Fruit fly (Drosophila melanogaster) whole organism, prepupa: ENCODE results near the gene corto.

Source experiments
- CG11762 ChIP-seq: fragments of 200-800 bp; sonication (Bioruptor generic); optimal IDR thresholded peaks from 3 replicates; lab custom pipeline; 2016; ENCODE audit warnings: missing biosample characterization, missing genetic modification characterization; ENCODE audit not compliant: insufficient read depth
- CG15336 ChIP-seq: fragments of 200-800 bp; sonication (Bioruptor generic); IDR thresholded peaks from 2 replicates; pipeline ENCODE4 v1.3.6; 2022; ENCODE audit warnings: missing biosample characterization, missing genetic modification characterization
- CG16779 ChIP-seq: fragments of 200-800 bp; sonication (Bioruptor generic); optimal IDR thresholded peaks from 3 replicates; lab custom pipeline; 2017; ENCODE audit warnings: missing biosample characterization, mild to moderate bottlenecking, missing genetic modification characterization
- CG34406 ChIP-seq: fragments of 200-800 bp; sonication (Bioruptor generic); optimal IDR thresholded peaks from 3 replicates; lab custom pipeline; 2016; ENCODE audit warnings: missing biosample characterization, missing genetic modification characterization
- CG6854 ChIP-seq: fragments of 200-800 bp; sonication (Bioruptor generic); optimal IDR thresholded peaks from 2 replicates; lab custom pipeline; 2017; ENCODE audit warnings: missing biosample characterization, mild to moderate bottlenecking, missing genetic modification characterization
- CG8319 ChIP-seq: fragments of 200-800 bp; sonication (Bioruptor generic); optimal IDR thresholded peaks from 3 replicates; lab custom pipeline; 2016; ENCODE audit warnings: missing biosample characterization, missing genetic modification characterization
- Eip78C ChIP-seq: fragments of 200-800 bp; sonication (Bioruptor generic); peaks from one replicate; lab custom pipeline; 2016; ENCODE audit warnings: missing biosample characterization, missing genetic modification characterization
- Gug ChIP-seq: fragments of 200-800 bp; sonication (Bioruptor generic); IDR thresholded peaks from 2 replicates; pipeline ENCODE4 v1.3.6; 2022; ENCODE audit warnings: missing biosample characterization, missing genetic modification characterization
- Hr4 ChIP-seq: fragments of 200-800 bp; sonication (Bioruptor generic); optimal IDR thresholded peaks from 3 replicates; lab custom pipeline; 2016; ENCODE audit warnings: missing biosample characterization, missing genetic modification characterization
- Lpt ChIP-seq: fragments of 200-800 bp; sonication (Bioruptor generic); optimal IDR thresholded peaks from 3 replicates; lab custom pipeline; 2016; ENCODE audit warnings: missing biosample characterization, missing genetic modification characterization
- Sox102F ChIP-seq: fragments of 200-800 bp; sonication (Bioruptor generic); optimal IDR thresholded peaks from 2 replicates; lab custom pipeline; 2016; ENCODE audit warnings: missing biosample characterization, mild to moderate bottlenecking, missing genetic modification characterization

DNA sequence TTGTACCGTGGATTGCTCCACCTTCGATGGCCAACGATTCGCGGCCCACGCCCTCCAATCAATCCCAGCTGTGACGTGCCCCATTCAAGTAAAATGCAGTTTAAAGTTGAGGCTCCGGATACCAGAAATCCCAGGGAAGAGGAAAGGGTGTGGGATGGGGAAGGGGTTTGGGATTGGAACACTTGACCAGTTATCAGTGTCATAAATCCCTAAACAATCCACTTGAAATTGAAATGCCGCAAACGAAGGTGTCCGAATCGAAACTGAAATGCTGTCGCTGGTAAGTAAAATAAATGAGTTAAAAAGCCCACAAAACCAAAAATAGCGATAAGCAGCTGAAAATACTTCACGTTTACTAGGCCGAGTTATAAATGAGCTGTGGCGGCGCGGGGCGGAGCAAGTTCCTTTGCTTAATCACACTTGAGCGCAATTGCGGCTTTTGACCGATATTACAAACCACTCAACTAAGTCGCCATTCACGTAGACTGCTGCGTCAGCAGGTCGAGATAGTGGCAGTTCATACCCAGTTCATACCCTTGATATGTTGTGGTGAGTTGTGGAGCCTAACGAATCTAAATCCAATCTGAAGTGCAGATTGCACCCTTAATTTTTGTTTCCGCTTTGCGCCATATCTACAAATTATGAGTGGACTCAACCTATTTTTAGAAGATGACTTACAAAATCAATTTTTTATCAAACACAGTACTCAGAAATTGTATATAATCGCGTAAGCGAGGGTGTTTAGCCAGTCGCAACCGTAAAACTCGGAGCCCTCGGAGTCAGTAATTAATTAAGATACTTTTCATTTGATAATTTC is 22.1 kb downstream of the corto start:
- TF ChIP-seq CG6854 (GFP tag; lab: Kevin White, UChicago) (no peak), Gug (no peak), Hr4 (GFP tag; lab: Kevin White, UChicago) (no peak), CG15336 (GFP tag; lab: Robert Waterston, UW) (no peak), Lpt (no peak), Eip78C (GFP tag; lab: Kevin White, UChicago) (peak; percentile 39), CG8319 (GFP tag; lab: Kevin White, UChicago) (no peak), CG16779 (peak; percentile 17), CG34406 (no peak), CG11762 (GFP tag; lab: Kevin White, UChicago) (no peak), Sox102F (GFP tag; lab: Kevin White, UChicago) (peak; percentile 22)
